Worm (Caenorhabditis elegans) whole organism, mixed stage, embryonic: ENCODE results near the gene K05F1.1.
A peak's percentile ranks its signal among the peaks of the same experiment; 100 is the strongest.
"Not testable (repeated sequence)": the region's sequence is repeated elsewhere in the genome, so short reads cannot be mapped to it uniquely, and the experiment has no call there.

Experiments used
- M03D4.4 ChIP-seq: sonication (generic microtip); optimal IDR thresholded peaks from 2 replicates; lab custom pipeline; 2017; ENCODE audit warnings: mild to moderate bottlenecking, missing genetic modification characterization, missing compliant biosample characterization
- blmp-1 ChIP-seq: fragments of 150-350 bp; optimal IDR thresholded peaks from 2 replicates; lab custom pipeline; 2014; ENCODE audit warnings: missing biosample characterization, missing genetic modification characterization
- ceh-39 ChIP-seq: fragments of 150-350 bp; optimal IDR thresholded peaks from 2 replicates; lab custom pipeline; 2014; ENCODE audit warnings: missing biosample characterization, missing genetic modification characterization
- ceh-43 ChIP-seq: fragments of 200-800 bp; sonication (Bioruptor generic); optimal IDR thresholded peaks from 2 replicates; lab custom pipeline; 2018; ENCODE audit warnings: mild to moderate bottlenecking, missing genetic modification characterization, moderate library complexity, missing compliant biosample characterization
- ceh-83 ChIP-seq: fragments of 200-800 bp; sonication (Bioruptor generic); optimal IDR thresholded peaks from 2 replicates; lab custom pipeline; 2018; ENCODE audit warnings: mild to moderate bottlenecking, missing genetic modification characterization, missing compliant biosample characterization
- ces-1 ChIP-seq: fragments of 150-350 bp; optimal IDR thresholded peaks from 2 replicates; lab custom pipeline; 2014; ENCODE audit warnings: missing biosample characterization, missing genetic modification reagents, missing genetic modification characterization
- cnd-1 ChIP-seq: fragments of 200-800 bp; sonication (Bioruptor generic); optimal IDR thresholded peaks from 2 replicates; lab custom pipeline; 2018; ENCODE audit warnings: mild to moderate bottlenecking, missing genetic modification characterization, missing compliant biosample characterization
- drap-1 ChIP-seq: fragments of 200-800 bp; sonication (Bioruptor generic); optimal IDR thresholded peaks from 3 replicates; lab custom pipeline; 2018; ENCODE audit warnings: mild to moderate bottlenecking, missing genetic modification characterization, missing compliant biosample characterization
- elt-1 ChIP-seq: sonication (generic microtip); optimal IDR thresholded peaks from 2 replicates; lab custom pipeline; 2017; ENCODE audit warnings: missing genetic modification characterization, mild to moderate bottlenecking, missing compliant biosample characterization, antibody characterized with exemption, moderate library complexity, borderline replicate concordance; ENCODE audit not compliant: insufficient read depth
- elt-3 ChIP-seq: fragments of 150-350 bp; optimal IDR thresholded peaks from 2 replicates; lab custom pipeline; 2014; ENCODE audit warnings: missing biosample characterization, missing genetic modification characterization
- flh-1 ChIP-seq: fragments of 200-800 bp; sonication (Bioruptor generic); optimal IDR thresholded peaks from 2 replicates; lab custom pipeline; 2018; ENCODE audit warnings: mild to moderate bottlenecking, missing genetic modification characterization, moderate library complexity, missing compliant biosample characterization
- ham-2 ChIP-seq: fragments of 200-800 bp; sonication (Bioruptor generic); optimal IDR thresholded peaks from 2 replicates; lab custom pipeline; 2018; ENCODE audit warnings: mild to moderate bottlenecking, missing genetic modification characterization, missing compliant biosample characterization
- hlh-1 ChIP-seq: fragments of 150-350 bp; optimal IDR thresholded peaks from 2 replicates; lab custom pipeline; 2014; ENCODE audit warnings: missing biosample characterization, missing genetic modification reagents, missing genetic modification characterization
- lin-13 ChIP-seq: fragments of 150-350 bp; optimal IDR thresholded peaks from 2 replicates; lab custom pipeline; 2014; ENCODE audit warnings: missing biosample characterization, missing genetic modification characterization
- lsy-2 ChIP-seq: fragments of 150-350 bp; optimal IDR thresholded peaks from 2 replicates; lab custom pipeline; 2014; ENCODE audit warnings: missing biosample characterization, missing genetic modification characterization
- mab-5 ChIP-seq: fragments of 150-350 bp; optimal IDR thresholded peaks from 2 replicates; lab custom pipeline; 2014; ENCODE audit warnings: missing biosample characterization, missing genetic modification characterization
- mep-1 ChIP-seq: fragments of 150-350 bp; optimal IDR thresholded peaks from 2 replicates; lab custom pipeline; 2017; ENCODE audit warnings: missing biosample characterization, missing genetic modification reagents, missing genetic modification characterization, inconsistent platforms
- nhr-12 ChIP-seq: fragments of 150-350 bp; optimal IDR thresholded peaks from 2 replicates; lab custom pipeline; 2014; ENCODE audit warnings: missing biosample characterization, missing genetic modification characterization
- nhr-2 ChIP-seq: fragments of 150-350 bp; optimal IDR thresholded peaks from 2 replicates; lab custom pipeline; 2014; ENCODE audit warnings: missing biosample characterization, missing genetic modification characterization
- nhr-237 ChIP-seq: fragments of 150-350 bp; optimal IDR thresholded peaks from 2 replicates; lab custom pipeline; 2014; ENCODE audit warnings: missing biosample characterization, missing genetic modification characterization
- nhr-28 ChIP-seq: fragments of 150-350 bp; optimal IDR thresholded peaks from 2 replicates; lab custom pipeline; 2014; ENCODE audit warnings: missing biosample characterization, missing genetic modification characterization
- nhr-76 ChIP-seq: sonication (generic microtip); optimal IDR thresholded peaks from 2 replicates; lab custom pipeline; 2017; ENCODE audit warnings: missing biosample characterization, missing genetic modification characterization
- pha-4 ChIP-seq: fragments of 150-350 bp; optimal IDR thresholded peaks from 2 replicates; lab custom pipeline; 2018; ENCODE audit warnings: missing biosample characterization, missing genetic modification reagents, missing genetic modification characterization
- sem-2 ChIP-seq: fragments of 200-800 bp; sonication (Bioruptor generic); optimal IDR thresholded peaks from 2 replicates; lab custom pipeline; 2018; ENCODE audit warnings: mild to moderate bottlenecking, missing genetic modification characterization, missing compliant biosample characterization
- snpc-4 ChIP-seq: fragments of 150-350 bp; optimal IDR thresholded peaks from 2 replicates; lab custom pipeline; 2014; ENCODE audit warnings: missing biosample characterization, missing genetic modification characterization
- sptf-1 ChIP-seq: sonication (generic microtip); optimal IDR thresholded peaks from 2 replicates; lab custom pipeline; 2017; ENCODE audit warnings: mild to moderate bottlenecking, missing genetic modification characterization, moderate library complexity, missing compliant biosample characterization
- tbx-8 ChIP-seq: fragments of 200-800 bp; sonication (Bioruptor generic); optimal IDR thresholded peaks from 2 replicates; lab custom pipeline; 2018; ENCODE audit warnings: mild to moderate bottlenecking, missing genetic modification characterization, moderate library complexity, missing compliant biosample characterization
- unc-120 ChIP-seq: sonication (generic microtip); optimal IDR thresholded peaks from 2 replicates; lab custom pipeline; 2017; ENCODE audit warnings: missing genetic modification characterization, missing compliant biosample characterization; ENCODE audit not compliant: poor library complexity, severe bottlenecking
- unc-39 ChIP-seq: fragments of 150-350 bp; optimal IDR thresholded peaks from 2 replicates; lab custom pipeline; 2014; ENCODE audit warnings: missing biosample characterization, missing genetic modification characterization
- unc-62 ChIP-seq: fragments of 150-350 bp; optimal IDR thresholded peaks from 2 replicates; lab custom pipeline; 2014; ENCODE audit warnings: missing biosample characterization, missing genetic modification reagents, missing genetic modification characterization
- zip-8 ChIP-seq: fragments of 150-350 bp; optimal IDR thresholded peaks from 2 replicates; lab custom pipeline; 2014; ENCODE audit warnings: missing biosample characterization, missing genetic modification characterization

K05F1.1 gene

DNA sequence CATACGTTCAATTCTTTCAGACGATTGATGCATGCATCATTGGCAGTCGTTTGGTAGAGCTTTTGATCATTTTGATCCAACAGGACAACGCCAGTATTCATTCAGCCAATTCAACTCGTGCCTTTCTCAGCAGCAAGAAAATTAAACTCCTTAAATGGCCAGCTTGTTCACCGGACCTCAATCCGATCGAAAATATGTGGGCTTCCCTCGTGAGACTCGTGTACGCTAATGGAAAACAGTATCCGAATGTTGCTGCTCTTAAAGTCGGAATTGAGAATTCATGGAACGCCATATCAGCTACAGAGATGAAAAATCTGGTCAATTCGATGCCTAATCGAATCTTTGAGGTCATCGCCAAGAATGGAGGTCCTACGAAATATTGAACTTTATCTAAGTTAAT is 14.2 kb downstream of the K05F1.1 start, which contains the start of gene wago-5:
Gene wago-5 (minus strand): TSS at position 101 of the 400 bp plus-strand sequence.
- not testable (repeated sequence) for TF ChIP-seq tbx-8 (GFP tag; lab: Kevin White, UChicago); elt-3; cnd-1

DNA sequence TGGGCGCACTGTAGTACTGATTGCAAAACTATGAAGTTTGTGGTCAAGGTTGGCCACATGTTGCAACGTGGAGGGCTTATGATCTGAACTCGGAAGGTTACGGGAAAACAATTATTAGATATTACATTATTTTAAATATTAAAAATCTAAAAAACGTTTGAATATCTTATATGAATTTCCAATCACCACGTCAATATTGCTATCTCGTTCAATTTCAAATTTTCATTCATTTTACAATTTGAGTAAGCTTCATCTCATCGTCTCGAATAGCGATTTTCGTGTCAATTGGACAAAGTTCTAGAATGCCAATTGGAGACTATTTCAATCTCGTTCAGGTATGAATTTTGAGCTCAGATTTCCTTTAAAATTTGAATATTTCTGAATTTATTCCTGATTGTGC is 15.2 kb downstream of the K05F1.1 start, which contains the start of gene ZK1248.20:
Gene ZK1248.20 (plus strand): TSS at position 301 of the 400 bp plus-strand sequence.
- TF ChIP-seq drap-1 (GFP tag; lab: Kevin White, UChicago): no peak
- TF ChIP-seq blmp-1 (tag; lab: Kevin White, UChicago): no peak
- TF ChIP-seq ceh-39: no peak

DNA sequence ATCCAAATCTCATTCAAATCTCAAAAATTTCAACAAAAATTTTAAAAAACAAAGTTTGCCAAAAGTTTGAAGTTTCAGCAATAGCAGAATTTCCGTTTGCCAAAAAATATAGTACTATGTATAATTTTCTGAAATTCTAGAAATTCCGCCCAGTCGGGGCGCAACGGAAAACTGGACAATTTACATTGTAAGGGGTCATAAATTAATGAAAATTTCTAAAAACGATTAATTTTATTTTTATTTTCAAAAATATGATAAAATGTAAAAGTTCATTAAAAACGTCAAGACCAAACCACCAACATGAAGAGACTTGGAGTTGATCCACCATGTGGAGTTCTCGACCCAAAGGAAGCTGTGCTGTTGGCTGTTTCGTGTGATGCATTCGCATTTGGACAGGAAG is 17.1 kb downstream of the K05F1.1 start, which contains the start of gene ZK1248.4:
Gene ZK1248.4 (plus strand): TSS at position 301 of the 400 bp plus-strand sequence.
- TF ChIP-seq ham-2 (GFP tag; lab: Kevin White, UChicago): no peak
- no peak for TF ChIP-seq sem-2 (GFP tag; lab: Kevin White, UChicago)
- TF ChIP-seq snpc-4 (tag; lab: Kevin White, UChicago): no peak
- no peak for TF ChIP-seq zip-8 (tag; lab: Kevin White, UChicago)
- TF ChIP-seq unc-120 (tag; lab: Kevin White, UChicago): no peak
- TF ChIP-seq elt-3: no peak
- TF ChIP-seq ceh-39: no peak
- no peak for TF ChIP-seq mep-1
- TF ChIP-seq nhr-2 (tag; lab: Kevin White, UChicago): no peak
- TF ChIP-seq nhr-237: no peak
- TF ChIP-seq tbx-8 (GFP tag; lab: Kevin White, UChicago): no peak
- no peak for TF ChIP-seq drap-1 (GFP tag; lab: Kevin White, UChicago)
- no peak for TF ChIP-seq nhr-76 (tag; lab: Kevin White, UChicago)
- TF ChIP-seq blmp-1 (tag; lab: Kevin White, UChicago): no peak
- TF ChIP-seq sptf-1 (tag; lab: Kevin White, UChicago): no peak

DNA sequence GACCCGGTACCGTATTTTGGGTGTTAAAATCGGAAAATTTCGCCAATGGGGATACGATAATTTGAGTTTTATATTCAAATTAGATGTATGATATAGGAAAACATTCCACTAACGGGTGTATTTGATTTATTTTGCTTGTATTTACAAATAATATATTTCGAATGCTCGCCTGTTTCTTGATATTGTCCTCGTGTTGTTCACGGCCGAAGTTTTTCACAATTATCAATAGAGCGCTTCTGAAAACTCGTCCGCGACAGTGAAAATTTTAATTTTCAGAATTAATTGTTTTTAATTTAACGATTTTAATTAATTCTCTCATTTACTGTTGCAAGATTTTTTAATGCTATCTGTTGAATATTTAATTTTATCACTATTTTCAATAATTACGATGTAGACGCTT is 18.5 kb downstream of the K05F1.1 start:
- no peak for TF ChIP-seq ces-1 (GFP tag; lab: Kevin White, UChicago)
- TF ChIP-seq nhr-2 (tag; lab: Kevin White, UChicago): no peak
- no peak for TF ChIP-seq zip-8 (tag; lab: Kevin White, UChicago)
- no peak for TF ChIP-seq tbx-8 (GFP tag; lab: Kevin White, UChicago)
- TF ChIP-seq ceh-43 (GFP tag; lab: Kevin White, UChicago): no peak
- no peak for TF ChIP-seq mep-1
- no peak for TF ChIP-seq snpc-4 (tag; lab: Kevin White, UChicago)
- TF ChIP-seq, all 35 proteins: peak for 0

DNA sequence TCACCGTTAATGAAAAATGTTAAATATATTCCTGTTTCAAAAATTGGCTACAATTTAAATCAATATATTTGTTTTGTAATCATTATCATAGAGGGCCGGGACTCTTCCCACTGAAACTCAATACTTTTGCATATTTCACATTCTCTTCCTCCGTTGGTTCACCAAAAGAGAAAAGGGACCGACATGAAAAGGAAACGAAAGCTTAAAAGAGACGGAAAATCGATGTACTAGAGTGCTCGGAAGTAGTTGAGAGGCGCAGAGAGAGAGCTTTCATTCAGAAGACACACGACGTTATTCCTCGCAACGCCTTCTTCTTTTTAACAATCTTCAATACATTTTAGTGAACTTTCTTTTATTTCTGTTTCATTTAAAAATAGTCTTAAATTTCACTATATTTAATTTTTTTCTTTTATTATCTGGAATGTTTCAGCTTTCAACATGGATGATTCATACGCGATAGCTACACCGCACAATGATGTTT is 19.1 kb downstream of the K05F1.1 start, which contains the start of gene ehs-1:
Gene ehs-1 (plus strand): TSS at position 431 of the 481 bp plus-strand sequence.
- TF ChIP-seq hlh-1 (tag; lab: Kevin White, UChicago) (no peak), pha-4 (tag; lab: Kevin White, UChicago) (no peak), snpc-4 (tag; lab: Kevin White, UChicago) (no peak), elt-1 (tag; lab: Kevin White, UChicago) (no peak), ces-1 (GFP tag; lab: Kevin White, UChicago) (peak; percentile 8), unc-62 (peak; percentile 5), unc-39 (tag; lab: Kevin White, UChicago) (no peak), nhr-28 (tag; lab: Kevin White, UChicago) (no peak), ceh-83 (GFP tag; lab: Kevin White, UChicago) (no peak), blmp-1 (tag; lab: Kevin White, UChicago) (no peak)

DNA sequence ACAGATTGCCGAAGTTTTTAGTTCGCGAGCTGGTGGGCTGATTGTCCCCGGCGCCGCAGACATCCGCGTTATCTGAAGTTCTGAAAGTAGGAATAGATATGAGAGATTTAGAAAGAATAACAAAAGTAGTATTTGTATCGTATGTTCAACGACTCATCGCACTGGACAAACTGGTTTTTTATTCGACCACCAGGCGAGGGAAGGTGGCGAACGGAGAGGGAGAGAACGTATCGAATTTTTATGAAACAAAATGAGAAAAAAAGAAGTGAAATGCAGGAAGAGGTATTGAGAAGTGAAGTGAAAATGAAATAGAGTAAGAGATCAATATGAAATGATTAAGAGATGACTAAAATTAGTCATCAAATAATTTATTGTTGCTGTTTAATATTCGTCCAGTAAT is 26.2 kb downstream of the K05F1.1 start, which contains the start of gene tbc-2:
Gene tbc-2 (minus strand): TSS at position 80 of the 400 bp plus-strand sequence.
- TF ChIP-seq tbx-8 (GFP tag; lab: Kevin White, UChicago) (no peak), lsy-2 (no peak), ceh-83 (GFP tag; lab: Kevin White, UChicago) (no peak)

DNA sequence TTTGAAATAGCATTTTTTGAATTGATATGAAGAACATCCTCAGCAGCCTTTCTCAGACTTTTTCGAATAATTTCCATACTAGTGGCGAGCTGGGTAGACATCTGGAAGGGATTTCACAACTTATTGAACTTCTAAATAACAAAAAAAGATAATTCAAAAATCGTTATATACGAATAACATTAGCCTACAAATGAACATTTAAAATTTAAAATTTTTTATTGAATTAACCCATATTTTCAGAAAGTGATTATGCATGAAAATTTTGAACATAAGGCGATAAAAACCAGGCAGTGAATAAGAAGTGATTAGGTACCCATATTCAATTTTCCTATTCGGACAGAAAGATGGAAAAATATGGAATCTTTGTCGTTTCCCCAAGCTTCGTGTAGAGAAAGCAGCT is 27.3 kb downstream of the K05F1.1 start, which contains the start of gene ZK1248.11:
Gene ZK1248.11 (minus strand): TSS at position 101 of the 400 bp plus-strand sequence.
- no peak for TF ChIP-seq pha-4 (tag; lab: Kevin White, UChicago)
- no peak for TF ChIP-seq elt-1 (tag; lab: Kevin White, UChicago)
- TF ChIP-seq sptf-1 (tag; lab: Kevin White, UChicago): no peak
- no peak for TF ChIP-seq ham-2 (GFP tag; lab: Kevin White, UChicago)
- no peak for TF ChIP-seq flh-1 (GFP tag; lab: Kevin White, UChicago)
- TF ChIP-seq nhr-12 (tag; lab: Kevin White, UChicago): no peak
- TF ChIP-seq lin-13 (tag; lab: Kevin White, UChicago): no peak
- no peak for TF ChIP-seq mep-1
- no peak for TF ChIP-seq M03D4.4 (tag; lab: Kevin White, UChicago)
- no peak for TF ChIP-seq mab-5 (tag; lab: Kevin White, UChicago)
- TF ChIP-seq snpc-4 (tag; lab: Kevin White, UChicago): no peak
- TF ChIP-seq unc-120 (tag; lab: Kevin White, UChicago): no peak
- TF ChIP-seq blmp-1 (tag; lab: Kevin White, UChicago): no peak
- no peak for TF ChIP-seq ceh-43 (GFP tag; lab: Kevin White, UChicago)
- TF ChIP-seq drap-1 (GFP tag; lab: Kevin White, UChicago): no peak
- no peak for TF ChIP-seq elt-3
- TF ChIP-seq ceh-83 (GFP tag; lab: Kevin White, UChicago): no peak
- TF ChIP-seq unc-62: no peak
